Fruit fly (Drosophila melanogaster): ENCODE measurements around the gene CG34043.

The CG34043 gene

dm6 chr2L:10278658-10279057, 2.0 kb downstream of the CG34043 start, which contains the start of gene Utx (continued):
- TF ChIP-seq Bgb (GFP tag; IDR thresholded peaks at IDR 0.05; ENCODE audit: partially characterized antibody) (peak; percentile 88), pfk (GFP tag; optimal IDR thresholded peaks at IDR 0.05) (peak; percentile 93)

dm6 chr2L:10277362-10277761, 3.3 kb downstream of the CG34043 start:
- TF ChIP-seq CG13424 (tag; optimal IDR thresholded peaks at IDR 0.05), result peak; percentile 7
- TF ChIP-seq NFAT (GFP tag; IDR thresholded peaks at IDR 0.05), result no peak
- no peak for TF ChIP-seq h (optimal IDR thresholded peaks at IDR 0.05)
- TF ChIP-seq CG14860 (GFP tag; IDR thresholded peaks at IDR 0.05; ENCODE audit: partially characterized antibody), result peak; percentile 85
- peak; percentile 89 for TF ChIP-seq tna (GFP tag; IDR thresholded peaks at IDR 0.05; ENCODE audit: partially characterized antibody)
- no peak for TF ChIP-seq pnt (GFP tag; optimal IDR thresholded peaks at IDR 0.05)
- TF ChIP-seq CG15479 (GFP tag; optimal IDR thresholded peaks at IDR 0.05), result no peak
- peak; percentile 43 for TF ChIP-seq CG4617 (GFP tag; optimal IDR thresholded peaks at IDR 0.05; ENCODE audit: borderline replicate concordance)
- peak; percentile 91 for TF ChIP-seq pfk (GFP tag; optimal IDR thresholded peaks at IDR 0.05)
- TF ChIP-seq stc (GFP tag; IDR thresholded peaks at IDR 0.05), result no peak
- no peak for TF ChIP-seq E2f2 (GFP tag; IDR thresholded peaks at IDR 0.05)
- TF ChIP-seq Dref (GFP tag; IDR thresholded peaks at IDR 0.05), result peak; percentile 95
- no peak for TF ChIP-seq CG1024 (GFP tag; IDR thresholded peaks at IDR 0.05)
- no peak for TF ChIP-seq gt (GFP tag; IDR thresholded peaks at IDR 0.05)
- peak; percentile 37; the same call in 1 of the 2 replicates for TF ChIP-seq MBD-R2 (GFP tag; IDR thresholded peaks at IDR 0.05)
- TF ChIP-seq CG9215 (GFP tag; IDR thresholded peaks at IDR 0.05), result no peak
- TF ChIP-seq Sry-δ (GFP tag; optimal IDR thresholded peaks at IDR 0.05), result peak; percentile 87
- peak; percentile 63 for TF ChIP-seq CG8924 (tag; optimal IDR thresholded peaks at IDR 0.05)
- TF ChIP-seq toy (GFP tag; IDR thresholded peaks at IDR 0.05), result no peak
- TF ChIP-seq CG7271 (tag; optimal IDR thresholded peaks at IDR 0.05), result no peak
- TF ChIP-seq CG17802 (tag; optimal IDR thresholded peaks at IDR 0.05), result peak; percentile 59
- peak; percentile 48; the same call in 1 of the 2 replicates for TF ChIP-seq Rfx (GFP tag; IDR thresholded peaks at IDR 0.05)
- no peak for TF ChIP-seq Hmr (GFP tag; optimal IDR thresholded peaks at IDR 0.05)
- peak; percentile 7 for TF ChIP-seq HmgZ (tag; optimal IDR thresholded peaks at IDR 0.05)
- no peak; the same call in 2 of the 3 replicates for TF ChIP-seq zen2 (GFP tag; IDR thresholded peaks at IDR 0.05; ENCODE audit: partially characterized antibody)
- no peak for TF ChIP-seq bigmax (GFP tag; optimal IDR thresholded peaks at IDR 0.05)
- no peak for TF ChIP-seq Myb (GFP tag; optimal IDR thresholded peaks at IDR 0.05)
- no peak for TF ChIP-seq kni (GFP tag; optimal IDR thresholded peaks at IDR 0.05)
- TF ChIP-seq CG8478 (optimal IDR thresholded peaks at IDR 0.05), result no peak
- TF ChIP-seq tin (GFP tag; optimal IDR thresholded peaks at IDR 0.05), result no peak
- no peak for TF ChIP-seq CG6683 (GFP tag; optimal IDR thresholded peaks at IDR 0.05)
- no peak for TF ChIP-seq Hr78 (GFP tag; optimal IDR thresholded peaks at IDR 0.05)
- TF ChIP-seq CG12744 (GFP tag; optimal IDR thresholded peaks at IDR 0.05), result no peak
- no peak for TF ChIP-seq bsh (GFP tag; optimal IDR thresholded peaks at IDR 0.05)
- no peak for TF ChIP-seq CG2678 (tag; optimal IDR thresholded peaks at IDR 0.05)
- no peak for TF ChIP-seq NK7.1 (GFP tag; optimal IDR thresholded peaks at IDR 0.05)
- no peak for TF ChIP-seq odd (GFP tag; optimal IDR thresholded peaks at IDR 0.05)
- no peak for TF ChIP-seq CG18619 (GFP tag; optimal IDR thresholded peaks at IDR 0.05)
- TF ChIP-seq CG3995 (GFP tag; optimal IDR thresholded peaks at IDR 0.05), result peak; percentile 90
- TF ChIP-seq jing (GFP tag; optimal IDR thresholded peaks at IDR 0.05), result no peak
- TF ChIP-seq gcm2 (GFP tag; optimal IDR thresholded peaks at IDR 0.05), result no peak
- no peak for TF ChIP-seq lbe (GFP tag; optimal IDR thresholded peaks at IDR 0.05)
- TF ChIP-seq row (GFP tag; IDR thresholded peaks at IDR 0.05), result peak; percentile 84
- peak; percentile 89 for TF ChIP-seq Scr (GFP tag; IDR thresholded peaks at IDR 0.05; ENCODE audit: partially characterized antibody)
- no peak for TF ChIP-seq wor (GFP tag; IDR thresholded peaks at IDR 0.05)
- no peak for TF ChIP-seq psq (GFP tag; optimal IDR thresholded peaks at IDR 0.05)
- no peak for TF ChIP-seq Dek (tag; optimal IDR thresholded peaks at IDR 0.05)
- TF ChIP-seq nerfin-2 (GFP tag; IDR thresholded peaks at IDR 0.05; ENCODE audit: partially characterized antibody), result peak; percentile 78
